Fruit fly (Drosophila melanogaster) whole organism, pupa: ENCODE measurements around the gene CG10171.

Source experiments
- CG12605 ChIP-seq: fragments of 200-800 bp; sonication (Bioruptor generic); IDR thresholded peaks from 2 replicates; pipeline ENCODE4 v1.3.6; 2022; ENCODE audit warnings: missing biosample characterization, missing genetic modification characterization
- CG15710 ChIP-seq: fragments of 200-800 bp; sonication (Bioruptor generic); optimal IDR thresholded peaks from 2 replicates; lab custom pipeline; 2018; ENCODE audit warnings: missing biosample characterization, mild to moderate bottlenecking, missing genetic modification characterization, moderate library complexity
- CG4496 ChIP-seq: fragments of 200-800 bp; sonication (Bioruptor generic); IDR thresholded peaks from 3 replicates; pipeline ENCODE4 v1.3.6; 2022; ENCODE audit warnings: missing biosample characterization, missing genetic modification characterization
- CG8301 ChIP-seq: fragments of 200-800 bp; sonication (Bioruptor generic); optimal IDR thresholded peaks from 2 replicates; lab custom pipeline; 2018; ENCODE audit warnings: missing biosample characterization, mild to moderate bottlenecking, missing genetic modification characterization
- CG9948 ChIP-seq: fragments of 200-800 bp; sonication (Bioruptor generic); optimal IDR thresholded peaks from 2 replicates; lab custom pipeline; 2018; ENCODE audit warnings: missing biosample characterization, mild to moderate bottlenecking, missing genetic modification characterization, moderate library complexity
- D1 ChIP-seq: fragments of 200-800 bp; sonication (Bioruptor generic); optimal IDR thresholded peaks from 2 replicates; lab custom pipeline; 2018; ENCODE audit warnings: missing biosample characterization, mild to moderate bottlenecking, missing genetic modification characterization, moderate library complexity
- Ets98B ChIP-seq: fragments of 200-800 bp; sonication (Bioruptor generic); IDR thresholded peaks from 2 replicates; pipeline ENCODE4 v1.3.6; 2022; ENCODE audit warnings: missing biosample characterization, missing genetic modification characterization
- Pif1B ChIP-seq: fragments of 200-800 bp; sonication (Bioruptor generic); optimal IDR thresholded peaks from 3 replicates; lab custom pipeline; 2016; ENCODE audit warnings: missing biosample characterization, missing genetic modification characterization
- fd96Ca ChIP-seq: fragments of 200-800 bp; sonication (Bioruptor generic); IDR thresholded peaks from 3 replicates; pipeline ENCODE4 v1.3.6; 2022; ENCODE audit warnings: missing biosample characterization, missing genetic modification characterization
- gl ChIP-seq: fragments of 200-800 bp; sonication (Bioruptor generic); optimal IDR thresholded peaks from 2 replicates; lab custom pipeline; 2018; ENCODE audit warnings: missing biosample characterization, mild to moderate bottlenecking, missing genetic modification characterization
- rn ChIP-seq: fragments of 200-800 bp; sonication (Bioruptor generic); IDR thresholded peaks from 2 replicates; pipeline ENCODE4 v1.3.6; 2022; ENCODE audit warnings: missing biosample characterization, missing genetic modification characterization

The CG10171 gene

DNA sequence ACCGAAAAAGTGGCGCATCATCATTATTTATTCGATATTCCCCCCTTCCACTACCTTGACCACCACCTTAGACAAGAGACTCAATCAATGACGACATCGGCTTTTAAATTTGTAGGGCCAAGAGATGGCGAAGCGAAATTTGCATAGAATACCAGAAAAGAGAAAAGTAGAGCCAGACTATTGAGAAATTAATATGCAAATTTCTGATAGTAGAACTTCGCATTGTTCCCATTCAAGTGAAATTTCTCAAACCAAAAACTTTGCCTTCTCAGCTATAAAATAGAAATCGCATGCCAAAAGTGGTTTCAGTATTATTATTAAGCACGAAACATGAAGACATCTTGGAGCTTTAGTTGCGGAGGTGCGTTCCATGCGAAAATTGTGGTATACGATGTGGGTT is 10.1 kb downstream of the CG10171 start, which contains the start of gene CG14111:
CG14111 (plus strand) TSS at position 301 of the 400 bp plus-strand sequence.
- TF ChIP-seq rn = no peak
- TF ChIP-seq, all 21 proteins: peak for 0

DNA sequence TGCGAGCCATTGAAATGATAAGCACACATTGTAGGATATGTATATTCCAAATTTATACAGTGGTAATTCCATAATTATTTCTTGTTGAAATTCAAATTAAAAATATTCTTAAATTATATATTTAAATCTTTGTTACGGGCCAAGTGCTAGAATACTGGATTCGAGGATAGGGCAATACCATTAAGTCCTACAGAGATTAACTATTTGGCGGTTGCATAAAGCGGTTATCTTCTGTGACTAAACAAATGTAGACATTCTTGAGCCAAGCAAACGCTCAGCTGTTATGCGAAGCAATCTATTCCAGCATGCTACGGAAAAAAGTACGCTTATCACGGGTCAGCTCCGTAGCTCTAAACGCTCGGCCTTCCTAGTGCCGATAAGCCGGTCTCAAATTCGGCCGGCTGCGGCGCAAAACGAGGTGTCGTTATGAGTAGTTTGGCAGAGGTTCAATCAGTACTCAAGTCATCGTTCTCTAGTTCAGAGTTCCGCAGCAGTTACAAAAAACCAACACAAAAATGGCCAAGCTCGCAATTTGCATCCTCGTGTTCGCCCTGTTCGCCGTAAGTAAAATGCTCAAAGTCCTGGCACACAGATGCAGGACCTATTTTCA is 31.5 kb downstream of the CG10171 start, which contains the start of gene Nplp2:
Nplp2 (plus strand) TSS at position 293 of the 610 bp plus-strand sequence.
- TF ChIP-seq D1 (tag; lab: Kevin White, UChicago) (no peak), CG9948 (tag; lab: Kevin White, UChicago) (no peak), CG15710 (no peak), CG12605 (no peak), Ets98B (GFP tag; lab: Robert Waterston, UW) (no peak), CG4496 (GFP tag; lab: Robert Waterston, UW) (no peak), gl (no peak), fd96Ca (GFP tag; lab: Robert Waterston, UW) (no peak), Pif1B (GFP tag; lab: Kevin White, UChicago) (no peak)

DNA sequence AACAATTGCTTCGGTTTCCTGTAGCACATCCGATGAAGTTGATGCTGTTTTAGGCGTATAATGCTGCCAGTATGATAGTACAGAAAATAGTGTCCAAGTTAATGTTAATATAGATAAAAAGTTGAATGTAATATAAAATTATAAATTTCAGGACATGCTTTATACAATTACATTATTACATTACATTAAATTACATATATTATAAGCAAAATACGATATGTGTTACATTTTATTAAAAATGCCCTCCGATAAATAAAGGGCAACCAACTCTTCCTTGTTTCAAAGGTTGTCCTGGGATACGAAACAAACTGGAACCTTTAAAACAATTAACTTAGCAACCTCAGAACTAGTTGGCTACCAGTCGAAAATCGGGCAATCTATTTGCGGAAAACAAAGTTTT is 39.0 kb downstream of the CG10171 start, which contains the start of gene CG17687:
CG17687 (plus strand) TSS at position 301 of the 400 bp plus-strand sequence.
- TF ChIP-seq CG8301 (tag; lab: Kevin White, UChicago) (no peak), CG4496 (GFP tag; lab: Robert Waterston, UW) (no peak)
